Worm (Caenorhabditis elegans): ENCODE results near the gene C14B9.8.

The C14B9.8 gene

DNA sequence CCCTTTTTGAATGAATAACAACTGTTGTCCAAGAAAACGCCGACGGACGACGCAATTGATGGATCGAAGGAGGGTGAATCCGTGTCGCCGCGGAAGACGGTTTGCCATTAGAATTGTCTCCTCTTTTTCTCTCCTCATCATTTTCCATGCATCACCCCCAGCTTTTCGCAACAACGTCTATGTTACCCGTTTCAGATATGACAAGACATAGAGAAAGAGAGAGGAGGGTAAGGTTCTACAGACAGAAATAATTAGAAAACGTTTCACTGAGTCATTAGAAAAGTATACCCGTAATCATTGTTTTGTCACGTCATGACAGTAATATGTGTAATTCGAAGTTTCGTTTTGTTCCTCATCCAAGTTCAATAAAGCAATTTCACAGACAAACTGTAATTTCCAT lies 38.7 kb downstream of the C14B9.8 start:
- TF ChIP-seq pha-4 (tag; optimal IDR thresholded peaks at IDR 0.05), result no peak
- TF ChIP-seq unc-39 (tag; optimal IDR thresholded peaks at IDR 0.05), result no peak
- no peak for TF ChIP-seq lsy-2 (tag; optimal IDR thresholded peaks at IDR 0.05)
- no peak for TF ChIP-seq mab-5 (tag; optimal IDR thresholded peaks at IDR 0.05)
- no peak for TF ChIP-seq nhr-76 (tag; optimal IDR thresholded peaks at IDR 0.05)
- no peak for TF ChIP-seq sem-2 (GFP tag; optimal IDR thresholded peaks at IDR 0.05)

DNA sequence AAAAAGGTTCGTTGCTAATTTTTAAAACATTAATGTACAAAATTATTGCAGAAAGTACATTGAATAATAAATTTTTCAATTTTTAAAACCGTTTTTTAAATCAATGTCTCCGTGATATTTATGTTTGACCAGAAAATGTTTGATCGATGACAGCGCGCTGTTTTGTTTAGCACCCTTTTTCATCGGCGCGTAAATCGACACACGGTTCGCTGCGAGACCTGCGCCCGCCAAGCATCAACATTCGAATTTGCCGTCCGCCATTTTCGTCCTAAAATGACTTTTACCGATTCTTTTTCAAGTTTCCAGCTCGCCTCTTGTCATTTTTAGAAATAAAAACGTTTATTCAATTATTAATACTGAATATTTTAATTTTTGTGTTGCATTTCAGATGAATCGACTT lies 43.5 kb downstream of the C14B9.8 start, which contains the start of gene plk-1:
plk-1 (plus strand) TSS at position 389 of the 400 bp plus-strand sequence.
- TF ChIP-seq tbx-8 (GFP tag; optimal IDR thresholded peaks at IDR 0.05) (no peak), pha-4 (tag; optimal IDR thresholded peaks at IDR 0.05) (peak; percentile 13), ceh-39 (tag; optimal IDR thresholded peaks at IDR 0.05) (peak; percentile 32), nhr-28 (tag; optimal IDR thresholded peaks at IDR 0.05) (no peak), lsy-2 (tag; optimal IDR thresholded peaks at IDR 0.05) (peak; percentile 62), mep-1 (tag; optimal IDR thresholded peaks at IDR 0.05) (peak; percentile 26)

DNA sequence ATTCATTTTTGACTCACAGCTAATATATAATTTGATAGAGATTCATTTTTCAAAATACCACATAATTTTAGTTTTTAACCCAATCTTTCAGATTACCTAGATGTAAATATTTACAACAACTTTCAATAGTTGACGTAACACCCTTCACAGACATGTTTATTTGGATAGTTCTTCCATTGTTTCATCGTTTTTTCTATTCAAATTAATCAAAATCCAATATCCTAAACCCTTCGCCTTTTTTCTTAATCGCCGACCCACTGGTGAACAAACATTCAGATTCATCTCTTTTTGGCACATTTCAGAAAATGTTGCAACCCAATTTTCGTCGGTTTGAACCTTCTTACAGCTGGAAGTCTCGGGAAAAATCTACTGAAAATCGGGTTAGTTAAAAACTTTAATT lies 45.4 kb downstream of the C14B9.8 start, which contains the start of gene K06H7.1:
K06H7.1 (plus strand) TSS at position 301 of the 400 bp plus-strand sequence.
- no peak for TF ChIP-seq nhr-28 (tag; optimal IDR thresholded peaks at IDR 0.05)
- no peak for TF ChIP-seq mep-1 (tag; optimal IDR thresholded peaks at IDR 0.05)
- TF ChIP-seq tbx-8 (GFP tag; optimal IDR thresholded peaks at IDR 0.05), result no peak
- TF ChIP-seq sptf-1 (tag; optimal IDR thresholded peaks at IDR 0.05), result no peak
- TF ChIP-seq lin-32 (GFP tag; optimal IDR thresholded peaks at IDR 0.05), result no peak
- TF ChIP-seq ham-2 (GFP tag; optimal IDR thresholded peaks at IDR 0.05), result no peak
- no peak for TF ChIP-seq ces-1 (GFP tag; optimal IDR thresholded peaks at IDR 0.05)
- TF ChIP-seq snpc-4 (tag; optimal IDR thresholded peaks at IDR 0.05), result no peak
- no peak for TF ChIP-seq M03D4.4 (tag; optimal IDR thresholded peaks at IDR 0.05)
- TF ChIP-seq flh-1 (GFP tag; optimal IDR thresholded peaks at IDR 0.05), result no peak
- TF ChIP-seq unc-120 (tag; optimal IDR thresholded peaks at IDR 0.05; ENCODE audit: poor library complexity, severe bottlenecking), result no peak
- no peak for TF ChIP-seq zip-8 (tag; optimal IDR thresholded peaks at IDR 0.05)
- no peak for TF ChIP-seq nhr-12 (tag; optimal IDR thresholded peaks at IDR 0.05)
- no peak for TF ChIP-seq mls-2 (tag; optimal IDR thresholded peaks at IDR 0.05)
- TF ChIP-seq bed-3 (GFP tag; optimal IDR thresholded peaks at IDR 0.05), result no peak
- TF ChIP-seq unc-62 (GFP tag; optimal IDR thresholded peaks at IDR 0.05), result no peak
- TF ChIP-seq drap-1 (GFP tag; optimal IDR thresholded peaks at IDR 0.05), result no peak

DNA sequence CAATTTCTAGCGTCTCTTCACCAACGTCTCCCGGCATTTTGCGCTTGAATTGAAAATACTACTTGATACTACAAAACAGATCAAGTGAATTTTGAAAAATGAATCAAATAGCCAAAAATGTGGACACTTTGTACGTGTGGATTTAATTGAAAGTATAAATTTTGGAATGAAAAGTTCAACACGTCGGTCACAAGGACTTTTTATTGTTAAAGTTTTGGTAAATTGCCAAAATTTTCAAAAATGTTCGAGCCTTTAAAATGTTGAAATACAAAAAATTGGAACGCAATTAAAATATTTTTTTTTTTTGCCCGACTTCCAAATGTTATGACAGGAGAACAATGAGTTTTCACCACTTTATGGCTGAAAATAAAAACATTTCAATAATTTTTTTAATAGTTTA lies 46.3 kb downstream of the C14B9.8 start, which contains the start of gene K06H7.8:
K06H7.8 (minus strand) TSS at position 101 of the 400 bp plus-strand sequence.
- no peak for TF ChIP-seq M03D4.4 (tag; optimal IDR thresholded peaks at IDR 0.05)
- TF ChIP-seq mep-1 (tag; optimal IDR thresholded peaks at IDR 0.05), result no peak
- TF ChIP-seq nhr-76 (tag; optimal IDR thresholded peaks at IDR 0.05), result no peak
- TF ChIP-seq nhr-28 (tag; optimal IDR thresholded peaks at IDR 0.05), result no peak
- no peak for TF ChIP-seq unc-39 (tag; optimal IDR thresholded peaks at IDR 0.05)
- TF ChIP-seq lin-13 (tag; optimal IDR thresholded peaks at IDR 0.05), result no peak
- TF ChIP-seq elt-3 (tag; optimal IDR thresholded peaks at IDR 0.05), result no peak
- no peak for TF ChIP-seq ceh-39 (tag; optimal IDR thresholded peaks at IDR 0.05)
- no peak for TF ChIP-seq hlh-1 (tag; optimal IDR thresholded peaks at IDR 0.05)
- no peak for TF ChIP-seq flh-1 (GFP tag; optimal IDR thresholded peaks at IDR 0.05)
- no peak for TF ChIP-seq bed-3 (GFP tag; optimal IDR thresholded peaks at IDR 0.05)
- no peak for TF ChIP-seq ham-2 (GFP tag; optimal IDR thresholded peaks at IDR 0.05)
- no peak for TF ChIP-seq elt-1 (tag; optimal IDR thresholded peaks at IDR 0.05; ENCODE audit: borderline replicate concordance, insufficient read depth)
- no peak for TF ChIP-seq lsy-2 (tag; optimal IDR thresholded peaks at IDR 0.05)
- no peak for TF ChIP-seq nhr-12 (tag; optimal IDR thresholded peaks at IDR 0.05)
- TF ChIP-seq snpc-4 (tag; optimal IDR thresholded peaks at IDR 0.05), result no peak

DNA sequence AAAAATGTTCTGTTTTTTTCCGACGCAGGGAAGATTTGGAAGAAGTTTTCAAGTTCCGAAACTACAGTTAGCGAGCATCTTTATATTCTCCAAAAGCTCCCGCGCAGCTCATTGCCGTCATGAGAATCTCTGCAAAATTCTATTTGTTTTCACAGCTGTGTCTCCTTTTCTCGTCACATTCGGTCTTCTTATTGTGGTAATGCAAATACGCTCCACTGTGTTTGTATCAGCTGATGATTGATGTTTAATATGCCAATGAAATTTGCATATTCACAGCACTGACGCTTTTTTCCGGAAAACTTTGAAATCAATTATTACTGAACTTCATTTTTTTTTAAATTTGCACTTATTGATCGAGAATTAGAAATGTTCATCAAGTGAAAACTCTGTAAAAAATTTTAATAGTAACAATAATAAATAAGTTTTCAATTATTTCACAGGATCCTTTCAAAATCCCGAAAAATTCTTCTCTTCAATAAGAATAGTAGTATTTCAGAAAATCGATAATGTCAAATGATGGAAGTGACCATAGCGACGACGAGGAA lies 51.3 kb downstream of the C14B9.8 start, which contains the start of gene K06H7.2:
K06H7.2 (plus strand) TSS at position 495 of the 545 bp plus-strand sequence.
- TF ChIP-seq blmp-1 (tag; optimal IDR thresholded peaks at IDR 0.05) (no peak), ztf-11 (tag; optimal IDR thresholded peaks at IDR 0.05) (no peak), unc-62 (GFP tag; optimal IDR thresholded peaks at IDR 0.05) (peak; percentile 74), snpc-4 (tag; optimal IDR thresholded peaks at IDR 0.05) (no peak), mab-5 (tag; optimal IDR thresholded peaks at IDR 0.05) (no peak), M03D4.4 (tag; optimal IDR thresholded peaks at IDR 0.05) (no peak), nhr-2 (tag; optimal IDR thresholded peaks at IDR 0.05) (no peak), mep-1 (tag; optimal IDR thresholded peaks at IDR 0.05) (peak; percentile 84), drap-1 (GFP tag; optimal IDR thresholded peaks at IDR 0.05) (no peak), nhr-237 (tag; optimal IDR thresholded peaks at IDR 0.05) (peak; percentile 53), flh-1 (GFP tag; optimal IDR thresholded peaks at IDR 0.05) (no peak), mls-2 (tag; optimal IDR thresholded peaks at IDR 0.05) (peak; percentile 19), nhr-76 (tag; optimal IDR thresholded peaks at IDR 0.05) (no peak), sptf-1 (tag; optimal IDR thresholded peaks at IDR 0.05) (no peak), tbx-8 (GFP tag; optimal IDR thresholded peaks at IDR 0.05) (no peak), elt-3 (tag; optimal IDR thresholded peaks at IDR 0.05) (no peak), unc-120 (tag; optimal IDR thresholded peaks at IDR 0.05; ENCODE audit: poor library complexity, severe bottlenecking) (no peak), sem-2 (GFP tag; optimal IDR thresholded peaks at IDR 0.05) (no peak), cnd-1 (tag; optimal IDR thresholded peaks at IDR 0.05) (no peak), pha-4 (tag; optimal IDR thresholded peaks at IDR 0.05) (peak; percentile 74), ceh-83 (GFP tag; optimal IDR thresholded peaks at IDR 0.05) (no peak), elt-1 (tag; optimal IDR thresholded peaks at IDR 0.05; ENCODE audit: borderline replicate concordance, insufficient read depth) (no peak), ceh-43 (GFP tag; optimal IDR thresholded peaks at IDR 0.05) (no peak), ces-1 (GFP tag; optimal IDR thresholded peaks at IDR 0.05) (peak; percentile 91), nhr-28 (tag; optimal IDR thresholded peaks at IDR 0.05) (no peak), ceh-39 (tag; optimal IDR thresholded peaks at IDR 0.05) (no peak), hlh-1 (tag; optimal IDR thresholded peaks at IDR 0.05) (peak; percentile 53), nhr-12 (tag; optimal IDR thresholded peaks at IDR 0.05) (no peak), bed-3 (GFP tag; optimal IDR thresholded peaks at IDR 0.05) (no peak), lin-13 (tag; optimal IDR thresholded peaks at IDR 0.05) (no peak), zip-8 (tag; optimal IDR thresholded peaks at IDR 0.05) (no peak), lin-32 (GFP tag; optimal IDR thresholded peaks at IDR 0.05) (no peak), ham-2 (GFP tag; optimal IDR thresholded peaks at IDR 0.05) (no peak), lsy-2 (tag; optimal IDR thresholded peaks at IDR 0.05) (peak; percentile 77), unc-39 (tag; optimal IDR thresholded peaks at IDR 0.05) (no peak)
